Fruit fly (Drosophila melanogaster): Measurements from ENCODE around the gene Ipp.

Gene Ipp

dm6 chr3R:13958582-13958981 is at the start of gene Ipp (continued):
- TF ChIP-seq Trl (optimal IDR thresholded peaks at IDR 0.05) (no peak), Trl (GFP tag; optimal IDR thresholded peaks at IDR 0.05) (no peak), schlank (tag; optimal IDR thresholded peaks at IDR 0.05) (no peak), NFAT (GFP tag; IDR thresholded peaks at IDR 0.05) (no peak), HLH54F (GFP tag; optimal IDR thresholded peaks at IDR 0.05) (no peak), CG1603 (tag; optimal IDR thresholded peaks at IDR 0.05) (peak; percentile 39), CG18011 (GFP tag; optimal IDR thresholded peaks at IDR 0.05) (peak; percentile 1), row (GFP tag; IDR thresholded peaks at IDR 0.05) (no peak), CG8478 (optimal IDR thresholded peaks at IDR 0.05) (no peak), kay (GFP tag; optimal IDR thresholded peaks at IDR 0.05) (no peak), CG4617 (GFP tag; optimal IDR thresholded peaks at IDR 0.05; ENCODE audit: borderline replicate concordance) (peak; percentile 44), Atf6 (GFP tag; IDR thresholded peaks at IDR 0.05) (no peak), cas (GFP tag; IDR thresholded peaks at IDR 0.05) (no peak), pita (GFP tag; optimal IDR thresholded peaks at IDR 0.05) (no peak), CG10267 (tag; optimal IDR thresholded peaks at IDR 0.05) (peak; percentile 18), sug (tag; optimal IDR thresholded peaks at IDR 0.05) (no peak), ind (GFP tag; optimal IDR thresholded peaks at IDR 0.05) (no peak), chinmo (GFP tag; IDR thresholded peaks at IDR 0.05; ENCODE audit: partially characterized antibody) (0 out of 4 replicates have a peak, but pooled peaks have one; percentile 9), CG9797 (GFP tag; optimal IDR thresholded peaks at IDR 0.05) (peak; percentile 94), Myb (GFP tag; optimal IDR thresholded peaks at IDR 0.05) (no peak), CG6175 (GFP tag; IDR thresholded peaks at IDR 0.05) (no peak), CG18619 (GFP tag; optimal IDR thresholded peaks at IDR 0.05) (no peak), yki (optimal IDR thresholded peaks at IDR 0.05) (no peak), YL-1 (GFP tag; optimal IDR thresholded peaks at IDR 0.05) (peak; percentile 42), seq (GFP tag; IDR thresholded peaks at IDR 0.05) (no peak), CG1647 (GFP tag; optimal IDR thresholded peaks at IDR 0.05) (no peak), CG30431 (GFP tag; optimal IDR thresholded peaks at IDR 0.05) (no peak), trem (tag; optimal IDR thresholded peaks at IDR 0.05) (peak; percentile 41), Usf (GFP tag; optimal IDR thresholded peaks at IDR 0.05) (no peak), CG9215 (GFP tag; IDR thresholded peaks at IDR 0.05) (no peak), dmrt11E (tag; optimal IDR thresholded peaks at IDR 0.05) (no peak), Lhr (GFP tag; optimal IDR thresholded peaks at IDR 0.05) (peak; percentile 40), Lpt (GFP tag; optimal IDR thresholded peaks at IDR 0.05) (no peak), ap (GFP tag; IDR thresholded peaks at IDR 0.05) (no peak), CG10565 (GFP tag; optimal IDR thresholded peaks at IDR 0.05) (no peak), dati (GFP tag; IDR thresholded peaks at IDR 0.05) (no peak), chn (GFP tag; optimal IDR thresholded peaks at IDR 0.05) (no peak), CG12236 (GFP tag; optimal IDR thresholded peaks at IDR 0.05) (no peak), CG8765 (GFP tag; IDR thresholded peaks at IDR 0.05) (no peak), vvl (GFP tag; IDR thresholded peaks at IDR 0.05) (peak; percentile 60; the same call in 1 of the 2 replicates), CG12659 (GFP tag; optimal IDR thresholded peaks at IDR 0.05) (peak; percentile 12), CG4707 (GFP tag; optimal IDR thresholded peaks at IDR 0.05) (no peak), CG1024 (GFP tag; IDR thresholded peaks at IDR 0.05) (no peak), CG16815 (GFP tag; optimal IDR thresholded peaks at IDR 0.05) (no peak), odd (GFP tag; optimal IDR thresholded peaks at IDR 0.05) (no peak), lmd (GFP tag; IDR thresholded peaks at IDR 0.05) (no peak), CG10366 (GFP tag; IDR thresholded peaks at IDR 0.05) (no peak), Oli (tag; optimal IDR thresholded peaks at IDR 0.05) (no peak), HHEX (GFP tag; optimal IDR thresholded peaks at IDR 0.05) (no peak), CG2116 (GFP tag; optimal IDR thresholded peaks at IDR 0.05) (peak; percentile 22), CG13287 (GFP tag; IDR thresholded peaks at IDR 0.05; ENCODE audit: partially characterized antibody) (peak; percentile 42), CG2875 (GFP tag; optimal IDR thresholded peaks at IDR 0.05) (no peak), CG31441 (GFP tag; IDR thresholded peaks at IDR 0.05) (no peak)
